Fruit fly (Drosophila melanogaster): ENCODE results near the gene Hmbs.
A peak's percentile ranks its signal among the peaks of the same experiment; 100 is the strongest.

Hmbs gene

DNA sequence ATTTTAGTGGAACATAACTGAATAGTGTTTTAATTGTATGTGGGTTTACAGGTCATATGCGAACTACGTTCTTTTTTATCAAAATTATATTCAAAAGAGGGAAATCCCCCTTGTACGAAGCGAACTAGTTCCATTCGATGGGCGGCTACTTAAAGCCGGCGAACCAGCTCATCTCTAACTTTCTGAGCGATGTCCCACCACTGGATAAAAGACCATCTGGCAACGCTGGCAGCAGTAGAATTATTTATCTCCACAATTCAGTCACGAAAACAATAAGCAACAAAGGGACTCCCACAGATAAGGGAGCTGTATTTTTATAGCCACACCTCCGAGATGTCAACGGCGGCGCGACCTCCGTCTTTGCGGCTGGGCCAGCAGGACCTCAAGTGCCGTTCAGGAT, 39.0 kb upstream of the Hmbs start, which contains the start of gene Rabex-5:
Rabex-5 (plus strand) TSS at position 221 of the 400 bp plus-strand sequence.
- TF ChIP-seq Rel (GFP tag; optimal IDR thresholded peaks at IDR 0.05) (no peak), Rel (tag; optimal IDR thresholded peaks at IDR 0.05) (peak; percentile 100), HLH106 (tag; optimal IDR thresholded peaks at IDR 0.05) (peak; percentile 33), ey (GFP tag; optimal IDR thresholded peaks at IDR 0.05) (peak; percentile 16), foxo (GFP tag; optimal IDR thresholded peaks at IDR 0.05) (peak in 1 of 2 experiments; percentile 43), Jra (GFP tag; optimal IDR thresholded peaks at IDR 0.05) (no peak), Hr83 (GFP tag; optimal IDR thresholded peaks at IDR 0.05; ENCODE audit: poor library complexity, severe bottlenecking) (peak; percentile 18), woc (GFP tag; optimal IDR thresholded peaks at IDR 0.05) (peak; percentile 55), tai (GFP tag; optimal IDR thresholded peaks at IDR 0.05) (no peak), rgr (GFP tag; optimal IDR thresholded peaks at IDR 0.05) (peak; percentile 28), Dfd (GFP tag; optimal IDR thresholded peaks at IDR 0.05) (no peak), sv (GFP tag; optimal IDR thresholded peaks at IDR 0.05) (no peak)

DNA sequence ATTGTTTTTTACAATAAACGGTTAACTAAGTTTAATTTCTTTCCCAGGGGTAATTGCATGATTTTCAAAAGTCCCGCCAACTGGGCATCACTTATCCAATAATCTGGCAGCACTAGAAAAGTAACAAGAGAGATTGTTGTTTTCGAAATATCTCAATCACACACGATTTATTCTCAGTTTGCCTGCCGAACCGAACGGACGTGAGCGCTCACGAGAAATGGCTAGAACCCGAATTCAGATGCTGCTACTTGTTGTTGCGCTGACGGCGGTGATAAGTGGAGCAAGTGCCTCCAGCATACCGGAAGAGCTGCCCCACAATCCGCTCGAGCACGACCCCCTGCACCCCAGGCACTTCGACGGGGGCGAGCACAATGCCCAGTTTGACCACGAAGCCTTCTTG, 36.2 kb upstream of the Hmbs start, which contains the start of gene scf:
scf (plus strand) TSS at position 164 of the 400 bp plus-strand sequence.
- TF ChIP-seq tai (GFP tag; optimal IDR thresholded peaks at IDR 0.05) = no peak
- TF ChIP-seq CG9705 (GFP tag; optimal IDR thresholded peaks at IDR 0.05) = no peak
- no peak for TF ChIP-seq sv (GFP tag; optimal IDR thresholded peaks at IDR 0.05)
- no peak for TF ChIP-seq dsf (GFP tag; optimal IDR thresholded peaks at IDR 0.05; ENCODE audit: borderline replicate concordance)
- TF ChIP-seq fru (GFP tag; optimal IDR thresholded peaks at IDR 0.05) = peak; percentile 99
- no peak for TF ChIP-seq Rel (GFP tag; optimal IDR thresholded peaks at IDR 0.05)
- peak; percentile 58 for TF ChIP-seq Rel (tag; optimal IDR thresholded peaks at IDR 0.05)
- no peak for TF ChIP-seq dl (GFP tag; optimal IDR thresholded peaks at IDR 0.05; ENCODE audit: insufficient read depth in 1 of 2, partially characterized antibody in 2 of 2)
- TF ChIP-seq jim (GFP tag; optimal IDR thresholded peaks at IDR 0.05) = no peak
- TF ChIP-seq Dif (GFP tag; optimal IDR thresholded peaks at IDR 0.05; ENCODE audit: partially characterized antibody) = peak; percentile 57
- TF ChIP-seq OdsH (GFP tag; optimal IDR thresholded peaks at IDR 0.05) = no peak
- no peak for TF ChIP-seq pan (optimal IDR thresholded peaks at IDR 0.05)
- no peak for TF ChIP-seq usp (GFP tag; optimal IDR thresholded peaks at IDR 0.05)
- peak; percentile 22 for TF ChIP-seq Sp1 (GFP tag; optimal IDR thresholded peaks at IDR 0.05)
- no peak for TF ChIP-seq brk (GFP tag; optimal IDR thresholded peaks at IDR 0.05)
- TF ChIP-seq br (GFP tag; optimal IDR thresholded peaks at IDR 0.05) = no peak
- no peak for TF ChIP-seq dmrt93B (GFP tag; optimal IDR thresholded peaks at IDR 0.05)
- TF ChIP-seq Vsx2 (GFP tag; optimal IDR thresholded peaks at IDR 0.05; ENCODE audit: partially characterized antibody) = no peak
- TF ChIP-seq Hr83 (GFP tag; optimal IDR thresholded peaks at IDR 0.05; ENCODE audit: poor library complexity, severe bottlenecking) = no peak
- TF ChIP-seq CG32264 (GFP tag; optimal IDR thresholded peaks at IDR 0.05) = no peak
- TF ChIP-seq Mio (GFP tag; optimal IDR thresholded peaks at IDR 0.05) = no peak
- TF ChIP-seq psq (GFP tag; optimal IDR thresholded peaks at IDR 0.05) = no peak
- no peak for TF ChIP-seq h (GFP tag; optimal IDR thresholded peaks at IDR 0.05)
- TF ChIP-seq HLH106 (tag; optimal IDR thresholded peaks at IDR 0.05) = no peak
- no peak for TF ChIP-seq Dfd (GFP tag; optimal IDR thresholded peaks at IDR 0.05)
- no peak for TF ChIP-seq CrebA (GFP tag; optimal IDR thresholded peaks at IDR 0.05; ENCODE audit: borderline replicate concordance)
- TF ChIP-seq rgr (GFP tag; optimal IDR thresholded peaks at IDR 0.05) = no peak
- TF ChIP-seq Myc (optimal IDR thresholded peaks at IDR 0.05) = peak; percentile 63
- no peak for TF ChIP-seq Hr78 (GFP tag; optimal IDR thresholded peaks at IDR 0.05)
- no peak for TF ChIP-seq GATAd (GFP tag; optimal IDR thresholded peaks at IDR 0.05)
- peak; percentile 4 for TF ChIP-seq woc (GFP tag; optimal IDR thresholded peaks at IDR 0.05)
- no peak for TF ChIP-seq Jra (GFP tag; optimal IDR thresholded peaks at IDR 0.05)
- no peak for TF ChIP-seq sage (GFP tag; optimal IDR thresholded peaks at IDR 0.05)

DNA sequence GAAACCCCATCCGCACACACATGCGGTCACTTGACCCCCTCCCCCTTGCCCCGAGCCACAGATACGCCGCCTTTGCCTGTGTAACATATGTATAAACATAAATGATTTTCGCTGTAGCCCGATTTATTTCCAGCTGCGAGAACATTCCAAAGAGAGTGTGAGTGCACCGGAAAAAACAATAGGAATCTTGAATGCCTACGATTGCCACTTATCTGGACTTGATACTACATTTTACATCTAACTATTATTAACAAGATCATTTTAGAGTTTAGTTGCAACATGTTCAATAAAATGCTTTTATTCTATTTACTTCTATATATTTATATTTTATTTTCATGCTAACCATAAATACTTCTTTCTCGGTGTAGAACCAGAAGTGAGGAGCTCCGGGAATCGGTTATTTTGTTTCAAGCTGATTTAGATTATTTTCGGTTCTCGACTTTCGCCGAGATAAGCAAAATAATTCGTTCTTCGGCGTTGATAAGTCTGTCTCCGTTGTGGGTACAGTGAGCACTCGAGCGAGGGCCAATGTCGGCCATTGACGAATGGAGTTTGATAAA, 34.5 kb upstream of the Hmbs start:
- TF ChIP-seq foxo (GFP tag; optimal IDR thresholded peaks at IDR 0.05) = peak in 1 of 2 experiments; percentile 74
- TF ChIP-seq Hr78 (GFP tag; optimal IDR thresholded peaks at IDR 0.05) = no peak
- no peak for TF ChIP-seq Dif (GFP tag; optimal IDR thresholded peaks at IDR 0.05; ENCODE audit: partially characterized antibody)
- TF ChIP-seq rgr (GFP tag; optimal IDR thresholded peaks at IDR 0.05) = peak; percentile 76
- peak; percentile 84 for TF ChIP-seq OdsH (GFP tag; optimal IDR thresholded peaks at IDR 0.05)
- no peak for TF ChIP-seq sage (GFP tag; optimal IDR thresholded peaks at IDR 0.05)
- TF ChIP-seq brk (GFP tag; optimal IDR thresholded peaks at IDR 0.05) = no peak
- peak; percentile 78 for TF ChIP-seq Sp1 (GFP tag; optimal IDR thresholded peaks at IDR 0.05)
- peak; percentile 68 for TF ChIP-seq ey (GFP tag; optimal IDR thresholded peaks at IDR 0.05)
- TF ChIP-seq lola (GFP tag; optimal IDR thresholded peaks at IDR 0.05) = no peak
- TF ChIP-seq psq (GFP tag; optimal IDR thresholded peaks at IDR 0.05) = peak; percentile 79
- TF ChIP-seq CG32264 (GFP tag; optimal IDR thresholded peaks at IDR 0.05) = no peak
- peak; percentile 59 for TF ChIP-seq br (GFP tag; optimal IDR thresholded peaks at IDR 0.05)
- peak; percentile 28 for TF ChIP-seq woc (GFP tag; optimal IDR thresholded peaks at IDR 0.05)
- no peak for TF ChIP-seq Mio (GFP tag; optimal IDR thresholded peaks at IDR 0.05)
- no peak for TF ChIP-seq usp (GFP tag; optimal IDR thresholded peaks at IDR 0.05)
- TF ChIP-seq Rel (GFP tag; optimal IDR thresholded peaks at IDR 0.05) = no peak
- peak; percentile 54 for TF ChIP-seq Rel (tag; optimal IDR thresholded peaks at IDR 0.05)
- TF ChIP-seq GATAd (GFP tag; optimal IDR thresholded peaks at IDR 0.05) = no peak
- peak; percentile 74 for TF ChIP-seq sv (GFP tag; optimal IDR thresholded peaks at IDR 0.05)
- TF ChIP-seq CG9705 (GFP tag; optimal IDR thresholded peaks at IDR 0.05) = peak; percentile 36
- no peak for TF ChIP-seq tai (GFP tag; optimal IDR thresholded peaks at IDR 0.05)
- TF ChIP-seq h (GFP tag; optimal IDR thresholded peaks at IDR 0.05) = peak; percentile 80
- no peak for TF ChIP-seq dmrt93B (GFP tag; optimal IDR thresholded peaks at IDR 0.05)
- no peak for TF ChIP-seq pan (optimal IDR thresholded peaks at IDR 0.05)
- no peak for TF ChIP-seq CrebA (GFP tag; optimal IDR thresholded peaks at IDR 0.05; ENCODE audit: borderline replicate concordance)
- TF ChIP-seq jim (GFP tag; optimal IDR thresholded peaks at IDR 0.05) = no peak
- TF ChIP-seq HLH106 (tag; optimal IDR thresholded peaks at IDR 0.05) = peak; percentile 80
- TF ChIP-seq Vsx2 (GFP tag; optimal IDR thresholded peaks at IDR 0.05; ENCODE audit: partially characterized antibody) = no peak
- TF ChIP-seq Dfd (GFP tag; optimal IDR thresholded peaks at IDR 0.05) = no peak
- no peak for TF ChIP-seq Abd-B (GFP tag; optimal IDR thresholded peaks at IDR 0.05)
- TF ChIP-seq Jra (GFP tag; optimal IDR thresholded peaks at IDR 0.05) = no peak
- no peak for TF ChIP-seq dsf (GFP tag; optimal IDR thresholded peaks at IDR 0.05; ENCODE audit: borderline replicate concordance)
- TF ChIP-seq Hr83 (GFP tag; optimal IDR thresholded peaks at IDR 0.05; ENCODE audit: poor library complexity, severe bottlenecking) = no peak
- TF ChIP-seq Myc (optimal IDR thresholded peaks at IDR 0.05) = no peak
- no peak for TF ChIP-seq N (GFP tag; optimal IDR thresholded peaks at IDR 0.05)

All from whole organism, wandering third instar larva.